Worm (Caenorhabditis elegans): ENCODE data around the gene AC3.5.
A peak's percentile ranks its signal among the peaks of the same experiment; 100 is the strongest.

DNA sequence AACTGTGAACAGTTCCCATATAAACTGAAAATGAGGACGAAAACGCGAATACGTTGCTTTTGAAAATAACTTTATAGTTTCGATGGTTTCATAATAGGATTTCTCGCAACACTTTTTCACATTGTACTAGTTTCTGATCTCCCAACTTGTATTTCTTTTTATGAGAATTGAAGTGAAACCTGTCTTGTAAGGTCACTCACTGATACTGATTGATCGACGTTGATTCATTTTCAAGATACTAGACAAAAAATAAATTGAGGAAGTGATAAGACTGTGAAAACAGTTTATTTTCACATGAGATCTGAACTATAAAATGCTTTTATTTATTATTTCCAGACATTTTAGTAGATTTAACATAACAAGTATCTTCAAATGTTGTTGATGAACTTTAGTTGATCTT is 915 bp upstream of the AC3.5 start:
- no peak for TF ChIP-seq tbx-2 (tag; optimal IDR thresholded peaks at IDR 0.05)
- no peak for TF ChIP-seq nhr-237 (tag; optimal IDR thresholded peaks at IDR 0.05)
- no peak for TF ChIP-seq snpc-4 (tag; optimal IDR thresholded peaks at IDR 0.05)
- TF ChIP-seq pha-4 (tag; optimal IDR thresholded peaks at IDR 0.05), result no peak
- no peak for TF ChIP-seq ceh-16 (tag; optimal IDR thresholded peaks at IDR 0.05)
- no peak for TF ChIP-seq nhr-11 (tag; optimal IDR thresholded peaks at IDR 0.05)
- no peak for TF ChIP-seq lin-15B (tag; optimal IDR thresholded peaks at IDR 0.05)
- TF ChIP-seq unc-39 (tag; optimal IDR thresholded peaks at IDR 0.05), result no peak
- no peak for TF ChIP-seq nhr-76 (tag; optimal IDR thresholded peaks at IDR 0.05)
- peak; percentile 24 for TF ChIP-seq nhr-23 (tag; optimal IDR thresholded peaks at IDR 0.05)
- no peak for TF ChIP-seq nhr-28 (tag; optimal IDR thresholded peaks at IDR 0.05)
